Worm (Caenorhabditis elegans) whole organism, L2 larva: ENCODE data around the gene srg-50.

ENCODE experiments used
- C34F6.9 ChIP-seq: fragments of 150-350 bp; optimal IDR thresholded peaks from 2 replicates; lab custom pipeline; 2014; ENCODE audit warnings: missing biosample characterization, missing genetic modification characterization
- F13H6.1 ChIP-seq: sonication (generic microtip); optimal IDR thresholded peaks from 2 replicates; lab custom pipeline; 2016; ENCODE audit warnings: missing genetic modification characterization, missing compliant biosample characterization
- R02D3.7 ChIP-seq: fragments of 150-350 bp; optimal IDR thresholded peaks from 2 replicates; lab custom pipeline; 2014; ENCODE audit warnings: missing biosample characterization, missing genetic modification characterization
- ZK546.5 ChIP-seq: sonication (generic microtip); optimal IDR thresholded peaks from 2 replicates; lab custom pipeline; 2017; ENCODE audit warnings: missing biosample characterization, missing genetic modification characterization
- alr-1 ChIP-seq: fragments of 150-350 bp; optimal IDR thresholded peaks from 2 replicates; lab custom pipeline; 2014; ENCODE audit warnings: missing biosample characterization, missing genetic modification characterization
- aly-2 ChIP-seq: fragments of 150-350 bp; optimal IDR thresholded peaks from 2 replicates; lab custom pipeline; 2014; ENCODE audit warnings: missing biosample characterization, missing genetic modification characterization
- ama-1 ChIP-seq: fragments of 150-350 bp; optimal IDR thresholded peaks from 2 replicates; lab custom pipeline; 2018; ENCODE audit warnings: inconsistent platforms
- blmp-1 ChIP-seq: sonication (generic microtip); optimal IDR thresholded peaks from 2 replicates; lab custom pipeline; 2017; ENCODE audit warnings: missing genetic modification characterization, mild to moderate bottlenecking, missing compliant biosample characterization, antibody characterized with exemption, moderate library complexity; ENCODE audit not compliant: insufficient read depth
- ceh-16 ChIP-seq: fragments of 150-350 bp; optimal IDR thresholded peaks from 2 replicates; lab custom pipeline; 2014; ENCODE audit warnings: missing biosample characterization, missing genetic modification characterization
- ceh-82 ChIP-seq: fragments of 150-350 bp; optimal IDR thresholded peaks from 2 replicates; lab custom pipeline; 2014; ENCODE audit warnings: missing biosample characterization, missing genetic modification characterization
- crh-2 ChIP-seq: sonication (generic microtip); optimal IDR thresholded peaks from 2 replicates; lab custom pipeline; 2017; ENCODE audit warnings: missing biosample characterization, missing genetic modification characterization
- dmd-4 ChIP-seq: sonication (generic microtip); optimal IDR thresholded peaks from 2 replicates; lab custom pipeline; 2017; ENCODE audit warnings: missing biosample characterization, missing genetic modification characterization
- egl-27 ChIP-seq: sonication (generic microtip); optimal IDR thresholded peaks from 3 replicates; lab custom pipeline; 2017; ENCODE audit warnings: missing biosample characterization, missing genetic modification reagents, missing genetic modification characterization
- elt-1 ChIP-seq: fragments of 150-350 bp; optimal IDR thresholded peaks from 2 replicates; lab custom pipeline; 2014; ENCODE audit warnings: missing biosample characterization, missing genetic modification characterization
- elt-3 ChIP-seq: sonication (generic microtip); optimal IDR thresholded peaks from 2 replicates; lab custom pipeline; 2017; ENCODE audit warnings: missing biosample characterization, missing genetic modification characterization
- fos-1 ChIP-seq: fragments of 150-350 bp; optimal IDR thresholded peaks from 2 replicates; lab custom pipeline; 2014; ENCODE audit warnings: missing biosample characterization, missing genetic modification characterization
- gmeb-1 ChIP-seq: fragments of 150-350 bp; optimal IDR thresholded peaks from 2 replicates; lab custom pipeline; 2014; ENCODE audit warnings: missing biosample characterization, missing genetic modification characterization
- lin-11 ChIP-seq: fragments of 150-350 bp; sonication (generic microtip); optimal IDR thresholded peaks from 2 replicates; lab custom pipeline; 2014; ENCODE audit warnings: missing biosample characterization, missing genetic modification characterization, inconsistent platforms, mixed read lengths
- lin-39 ChIP-seq: fragments of 150-350 bp; optimal IDR thresholded peaks from 2 replicates; lab custom pipeline; 2014; ENCODE audit warnings: missing biosample characterization, missing genetic modification reagents, missing genetic modification characterization
- lsy-2 ChIP-seq, 2 experiments: fragments of 150-350 bp in 1 of 2; sonication (generic microtip) in 1 of 2; optimal IDR thresholded peaks; 2 replicates each; lab custom pipeline; 2014 to 2017; ENCODE audit warnings: missing biosample characterization in 2 of 2, missing genetic modification characterization in 2 of 2
- mab-5 ChIP-seq: fragments of 150-350 bp; optimal IDR thresholded peaks from 2 replicates; lab custom pipeline; 2014; ENCODE audit warnings: missing biosample characterization, missing genetic modification characterization
- mbf-1 ChIP-seq: sonication (generic microtip); optimal IDR thresholded peaks from 2 replicates; lab custom pipeline; 2017; ENCODE audit warnings: missing biosample characterization, missing genetic modification characterization
- mdl-1 ChIP-seq, 2 experiments: fragments of 150-350 bp in 1 of 2; sonication (generic microtip) in 1 of 2; optimal IDR thresholded peaks; 2 replicates each; lab custom pipeline; 2017; ENCODE audit warnings: missing biosample characterization in 2 of 2, missing genetic modification characterization in 2 of 2
- nhr-10 ChIP-seq: sonication (generic microtip); optimal IDR thresholded peaks from 2 replicates; lab custom pipeline; 2017; ENCODE audit warnings: missing biosample characterization, missing genetic modification characterization
- nhr-11 ChIP-seq: fragments of 150-350 bp; optimal IDR thresholded peaks from 2 replicates; lab custom pipeline; 2014; ENCODE audit warnings: missing biosample characterization, missing genetic modification characterization
- nhr-12 ChIP-seq: fragments of 150-350 bp; optimal IDR thresholded peaks from 2 replicates; lab custom pipeline; 2014; ENCODE audit warnings: missing biosample characterization, missing genetic modification characterization
- nhr-129 ChIP-seq: fragments of 150-350 bp; optimal IDR thresholded peaks from 2 replicates; lab custom pipeline; 2014; ENCODE audit warnings: missing biosample characterization, missing genetic modification characterization
- nhr-21 ChIP-seq: fragments of 150-350 bp; optimal IDR thresholded peaks from 2 replicates; lab custom pipeline; 2014; ENCODE audit warnings: missing biosample characterization, missing genetic modification characterization
- nhr-23 ChIP-seq: fragments of 150-350 bp; optimal IDR thresholded peaks from 2 replicates; lab custom pipeline; 2014; ENCODE audit warnings: missing biosample characterization, missing genetic modification reagents, missing genetic modification characterization
- nhr-237 ChIP-seq: fragments of 150-350 bp; optimal IDR thresholded peaks from 2 replicates; lab custom pipeline; 2014; ENCODE audit warnings: missing biosample characterization, missing genetic modification characterization
- nhr-25 ChIP-seq: fragments of 150-350 bp; sonication (generic microtip); optimal IDR thresholded peaks from 3 replicates; lab custom pipeline; 2014; ENCODE audit warnings: missing biosample characterization, missing genetic modification characterization
- nhr-77 ChIP-seq: fragments of 150-350 bp; optimal IDR thresholded peaks from 2 replicates; lab custom pipeline; 2014; ENCODE audit warnings: missing biosample characterization, missing genetic modification characterization
- peb-1 ChIP-seq: fragments of 150-350 bp; optimal IDR thresholded peaks from 2 replicates; lab custom pipeline; 2014; ENCODE audit warnings: missing biosample characterization, missing genetic modification characterization
- sem-4 ChIP-seq: fragments of 150-350 bp; optimal IDR thresholded peaks from 2 replicates; lab custom pipeline; 2014; ENCODE audit warnings: missing biosample characterization, missing genetic modification reagents, missing genetic modification characterization
- skn-1 ChIP-seq: sonication (generic microtip); optimal IDR thresholded peaks from 2 replicates; lab custom pipeline; 2017; ENCODE audit warnings: missing biosample characterization, missing genetic modification characterization
- sma-3 ChIP-seq: sonication (generic microtip); optimal IDR thresholded peaks from 2 replicates; lab custom pipeline; 2016; ENCODE audit warnings: missing genetic modification reagents, missing genetic modification characterization, missing compliant biosample characterization
- sma-9 ChIP-seq, 2 experiments: fragments of 150-350 bp in 1 of 2; sonication (generic microtip) in 1 of 2; optimal IDR thresholded peaks; 2 replicates each; lab custom pipeline; 2014 to 2016; ENCODE audit warnings: missing genetic modification characterization in 2 of 2, mild to moderate bottlenecking in 1 of 2, missing biosample characterization in 1 of 2, missing compliant biosample characterization in 1 of 2, missing genetic modification reagents in 1 of 2, moderate library complexity in 1 of 2
- snpc-4 ChIP-seq: fragments of 150-350 bp; optimal IDR thresholded peaks from 2 replicates; lab custom pipeline; 2014; ENCODE audit warnings: missing biosample characterization, missing genetic modification characterization
- unc-39 ChIP-seq: fragments of 150-350 bp; optimal IDR thresholded peaks from 2 replicates; lab custom pipeline; 2014; ENCODE audit warnings: missing biosample characterization, missing genetic modification characterization
- unc-55 ChIP-seq: fragments of 150-350 bp; sonication (generic microtip); optimal IDR thresholded peaks from 3 replicates; lab custom pipeline; 2014; ENCODE audit warnings: missing biosample characterization, missing genetic modification reagents, missing genetic modification characterization
- zag-1 ChIP-seq: fragments of 150-350 bp; optimal IDR thresholded peaks from 2 replicates; lab custom pipeline; 2014; ENCODE audit warnings: missing biosample characterization, missing genetic modification characterization
- ztf-1 ChIP-seq: fragments of 200-800 bp; sonication (Bioruptor generic); conservative IDR thresholded peaks from 2 replicates; pipeline ENCODE4 v1.3.6; 2022; ENCODE audit warnings: missing genetic modification characterization, missing compliant biosample characterization
- ztf-11 ChIP-seq: sonication (generic microtip); optimal IDR thresholded peaks from 2 replicates; lab custom pipeline; 2017; ENCODE audit warnings: missing biosample characterization, missing genetic modification characterization

srg-50 gene

ce11 chrIV:7099377-7099776 lies 24.4 kb upstream of the srg-50 start:
- TF ChIP-seq skn-1 (no peak), ztf-11 (tag; lab: Kevin White, UChicago) (no peak), egl-27 (no peak), F13H6.1 (tag; lab: Kevin White, UChicago) (peak; percentile 92), ZK546.5 (no peak), ceh-82 (tag; lab: Kevin White, UChicago) (no peak), fos-1 (tag; lab: Kevin White, UChicago) (peak; percentile 12), nhr-12 (tag; lab: Kevin White, UChicago) (no peak), C34F6.9 (tag; lab: Kevin White, UChicago) (peak; percentile 40), ztf-1 (GFP tag; lab: Robert Waterston, UW) (no peak), blmp-1 (no peak), nhr-25 (tag; lab: Kevin White, UChicago) (no peak), unc-55 (GFP tag; lab: Kevin White, UChicago) (no peak), nhr-129 (tag; lab: Kevin White, UChicago) (peak; percentile 60), nhr-23 (tag; lab: Kevin White, UChicago) (no peak), R02D3.7 (tag; lab: Kevin White, UChicago) (no peak), gmeb-1 (no peak), mdl-1 (tag; optimal IDR thresholded peaks at IDR 0.05; lab: Kevin White, UChicago) (no peak), unc-39 (tag; lab: Kevin White, UChicago) (no peak), nhr-11 (tag; lab: Kevin White, UChicago) (no peak), lsy-2 (tag; optimal IDR thresholded peaks at IDR 0.05; lab: Kevin White, UChicago) (peak in 1 of 2 experiments; percentile 53), lin-39 (tag; lab: Kevin White, UChicago) (no peak), dmd-4 (tag; lab: Kevin White, UChicago) (no peak), sem-4 (tag; lab: Kevin White, UChicago) (no peak), sma-9 (GFP tag; optimal IDR thresholded peaks at IDR 0.05; lab: Kevin White, UChicago) (peak; percentile 71), sma-9 (tag; optimal IDR thresholded peaks at IDR 0.05; lab: Kevin White, UChicago) (no peak), mab-5 (no peak)

DNA sequence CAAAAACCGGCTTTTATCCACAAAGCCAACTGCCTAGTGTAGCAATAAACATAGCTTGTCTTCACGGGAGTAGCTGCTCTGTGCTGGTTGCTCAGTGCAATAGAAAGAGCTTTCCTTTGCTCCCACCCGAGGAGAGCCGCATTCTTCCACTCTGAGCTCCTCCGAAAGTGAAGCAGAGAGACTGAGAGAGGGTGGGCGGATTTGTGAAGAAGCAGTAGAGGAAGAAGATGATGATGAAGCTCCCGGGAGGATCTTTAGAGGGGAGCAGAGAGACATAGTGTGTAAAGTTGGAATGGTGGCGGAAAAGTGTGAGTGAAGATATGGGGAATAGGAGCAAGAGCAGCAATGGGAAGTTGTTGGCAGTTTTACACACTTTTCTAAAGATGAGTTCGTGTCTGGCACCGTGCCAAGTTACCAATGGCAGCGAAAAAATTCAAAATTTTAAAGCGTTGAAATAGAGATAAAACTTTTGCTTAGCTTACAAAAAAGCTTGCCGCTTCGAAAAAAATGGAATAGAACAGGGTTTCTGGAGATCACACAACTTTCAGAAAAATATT lies 23.6 kb upstream of the srg-50 start, which contains the start of gene ZC477.4:
TSS of gene ZC477.4 (minus strand) at position 276 of the 557 bp plus-strand sequence.
- TF ChIP-seq mab-5 (no peak), nhr-25 (tag; lab: Kevin White, UChicago) (no peak), peb-1 (no peak), nhr-10 (tag; lab: Kevin White, UChicago) (no peak), dmd-4 (tag; lab: Kevin White, UChicago) (no peak), F13H6.1 (tag; lab: Kevin White, UChicago) (peak; percentile 74), crh-2 (tag; lab: Kevin White, UChicago) (no peak), alr-1 (tag; lab: Kevin White, UChicago) (no peak), sma-9 (GFP tag; optimal IDR thresholded peaks at IDR 0.05; lab: Kevin White, UChicago) (peak; percentile 48), sma-9 (tag; optimal IDR thresholded peaks at IDR 0.05; lab: Kevin White, UChicago) (no peak), nhr-21 (tag; lab: Kevin White, UChicago) (no peak), elt-1 (tag; lab: Kevin White, UChicago) (no peak), zag-1 (no peak), lin-11 (no peak), snpc-4 (no peak), C34F6.9 (tag; lab: Kevin White, UChicago) (peak; percentile 41), nhr-129 (tag; lab: Kevin White, UChicago) (peak; percentile 67), ZK546.5 (no peak), sma-3 (GFP tag; lab: Kevin White, UChicago) (no peak), sem-4 (tag; lab: Kevin White, UChicago) (no peak)

DNA sequence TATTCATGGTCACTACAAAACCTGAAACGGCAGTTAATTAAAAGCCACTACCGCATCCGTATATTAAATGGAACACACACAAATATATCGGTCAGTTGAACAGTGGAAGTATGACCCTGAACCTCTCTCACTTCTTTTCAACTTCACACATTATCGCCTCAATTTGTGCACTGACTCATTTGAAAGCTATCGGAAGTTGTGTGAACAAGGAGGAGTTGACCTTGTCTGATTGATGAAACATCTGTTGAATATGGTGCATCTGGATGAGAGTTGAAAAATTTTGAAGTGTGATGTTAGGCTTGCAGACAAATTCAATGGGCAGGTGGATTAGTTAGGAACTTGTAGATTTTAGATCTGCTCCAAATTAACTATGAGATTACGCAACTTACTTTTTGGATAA lies 22.5 kb upstream of the srg-50 start:
- TF ChIP-seq blmp-1 = no peak
- TF ChIP-seq mbf-1 (tag; lab: Kevin White, UChicago) = no peak
- no peak for TF ChIP-seq ceh-16 (tag; lab: Kevin White, UChicago)
- no peak for TF ChIP-seq nhr-129 (tag; lab: Kevin White, UChicago)
- no peak for TF ChIP-seq elt-3 (tag; lab: Kevin White, UChicago)
- no peak for TF ChIP-seq ama-1 (lab: Kevin White, UChicago)
- TF ChIP-seq nhr-77 (tag; lab: Kevin White, UChicago) = no peak
- TF ChIP-seq fos-1 (tag; lab: Kevin White, UChicago) = no peak
- TF ChIP-seq nhr-237 (tag; lab: Kevin White, UChicago) = no peak
- TF ChIP-seq aly-2 (tag; lab: Kevin White, UChicago) = no peak
- TF ChIP-seq nhr-10 (tag; lab: Kevin White, UChicago) = no peak
